Fruit fly (Drosophila melanogaster): ENCODE measurements around the gene CG12096.

The CG12096 gene

dm6 chrX:13208554-13208953 lies 49.1 kb downstream of the CG12096 start:
- TF ChIP-seq CG17801 (GFP tag; optimal IDR thresholded peaks at IDR 0.05; ENCODE audit: partially characterized antibody) = no peak

DNA sequence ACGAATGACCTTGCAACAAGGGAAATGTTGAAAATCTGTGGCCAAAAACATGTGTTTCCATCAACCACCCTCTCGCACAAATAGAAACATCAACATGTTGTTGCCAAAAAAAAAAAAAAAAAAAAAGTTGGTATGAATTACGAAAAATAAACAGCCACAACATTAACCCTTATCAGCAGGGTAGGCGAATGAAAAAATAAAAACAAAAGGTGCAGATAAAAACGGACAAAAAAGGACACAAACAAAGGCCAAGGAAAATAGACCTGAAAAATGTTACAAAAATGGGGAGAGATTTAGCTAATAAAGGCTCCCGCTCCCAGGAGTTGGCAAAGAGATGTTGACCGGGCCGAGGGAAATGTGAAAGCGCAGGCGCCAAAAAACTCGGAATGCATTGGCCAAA lies 50.0 kb downstream of the CG12096 start:
- TF ChIP-seq CG17801 (GFP tag; optimal IDR thresholded peaks at IDR 0.05; ENCODE audit: partially characterized antibody) = no peak

DNA sequence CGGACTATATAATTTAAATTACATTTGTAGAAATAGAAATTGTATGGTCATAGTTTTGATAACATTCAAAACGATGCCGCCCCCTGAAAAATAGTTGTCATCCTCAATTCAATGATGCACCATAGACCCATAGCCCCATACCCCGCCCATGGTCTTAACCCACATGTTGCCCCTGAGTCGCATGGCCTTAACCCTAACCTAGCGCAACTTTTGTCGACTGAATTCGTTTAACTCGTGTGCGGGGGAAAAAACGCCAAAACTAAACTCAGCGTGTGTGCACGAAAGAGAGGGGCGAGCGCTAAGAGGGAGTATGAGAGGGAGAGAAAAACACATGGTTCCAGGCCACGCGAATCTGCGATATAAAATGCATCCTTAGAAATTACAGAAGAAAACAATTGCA lies 51.0 kb downstream of the CG12096 start:
- no peak for TF ChIP-seq CG17801 (GFP tag; optimal IDR thresholded peaks at IDR 0.05; ENCODE audit: partially characterized antibody)

DNA sequence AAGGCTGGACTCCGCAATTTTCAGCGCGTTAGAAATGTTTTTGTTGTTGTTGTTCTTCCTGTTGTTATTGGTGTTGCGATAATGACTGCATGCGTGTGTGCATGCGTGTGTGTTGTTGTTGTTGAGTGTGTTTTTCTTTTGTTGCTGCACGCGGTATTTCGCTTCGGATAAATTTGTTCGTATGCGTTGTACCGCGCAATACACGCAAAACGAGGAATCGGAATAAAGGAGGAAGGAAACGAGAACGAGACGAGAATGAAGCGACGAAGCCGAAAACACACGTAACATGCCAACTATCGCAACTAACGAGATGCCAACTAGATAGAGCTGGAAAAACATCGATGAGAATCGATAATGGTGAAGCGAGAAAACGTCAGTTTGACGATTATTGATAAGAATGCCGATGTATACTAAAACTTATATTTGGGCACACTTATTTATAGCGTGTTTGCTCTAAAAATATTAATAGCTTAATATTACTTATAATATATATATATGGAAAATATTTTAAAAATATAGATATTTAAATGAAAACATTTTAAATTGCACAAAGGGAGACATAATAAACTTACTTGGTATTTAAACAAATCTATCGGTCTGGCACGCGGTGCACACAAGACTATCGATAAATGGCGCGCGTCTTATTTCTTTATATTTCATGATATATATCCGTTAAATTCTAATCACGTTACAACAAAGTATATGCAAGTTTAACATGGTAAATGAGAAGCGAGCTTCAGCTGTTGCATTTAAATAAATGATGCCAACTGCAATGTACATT lies 52.1 kb downstream of the CG12096 start, which contains the start of gene sno:
Gene sno, minus strand, starts transcription at position 318 of the 781 bp plus-strand sequence.
- peak; percentile 11 for TF ChIP-seq CG17801 (GFP tag; optimal IDR thresholded peaks at IDR 0.05; ENCODE audit: partially characterized antibody)

- TF ChIP-seq CG17801 (GFP tag; optimal IDR thresholded peaks at IDR 0.05; ENCODE audit: partially characterized antibody) = no peak
Observed at dm6 chrX:13212138-13212481, 52.7 kb downstream of the CG12096 start, which contains the start of gene REG. Gene REG (plus strand): TSS chrX:13212325.
